Worm (Caenorhabditis elegans): ENCODE data around the gene sre-50.

sre-50 gene

DNA sequence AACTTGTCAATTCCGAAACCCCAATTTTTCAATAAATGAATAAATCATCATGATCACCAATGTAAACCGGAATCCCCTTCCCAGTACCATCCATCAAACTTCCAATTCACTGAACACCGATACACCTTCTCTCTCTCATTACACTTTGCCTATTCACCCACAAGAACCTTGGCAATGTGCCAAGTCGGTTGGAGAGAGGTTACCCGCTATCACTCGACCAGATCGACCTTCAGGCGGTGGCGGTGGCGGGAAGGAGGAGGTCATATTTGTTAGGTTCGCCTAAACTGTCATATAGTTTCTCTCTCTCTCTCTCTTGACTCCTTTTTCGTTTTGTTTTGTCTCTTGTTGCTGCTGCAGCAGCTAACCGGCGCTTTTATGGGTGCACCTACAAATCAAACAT is 40.8 kb upstream of the sre-50 start:
- peak; percentile 61 for TF ChIP-seq unc-62 (GFP tag; optimal IDR thresholded peaks at IDR 0.05)
- no peak for TF ChIP-seq nhr-237 (tag; optimal IDR thresholded peaks at IDR 0.05)
- TF ChIP-seq zip-8 (tag; optimal IDR thresholded peaks at IDR 0.05): no peak
- peak; percentile 73 for TF ChIP-seq nhr-2 (tag; optimal IDR thresholded peaks at IDR 0.05)
- peak; percentile 45 for TF ChIP-seq ham-2 (GFP tag; optimal IDR thresholded peaks at IDR 0.05)
- TF ChIP-seq elt-1 (tag; optimal IDR thresholded peaks at IDR 0.05; ENCODE audit: borderline replicate concordance, insufficient read depth): peak; percentile 46
- TF ChIP-seq blmp-1 (tag; optimal IDR thresholded peaks at IDR 0.05): no peak

DNA sequence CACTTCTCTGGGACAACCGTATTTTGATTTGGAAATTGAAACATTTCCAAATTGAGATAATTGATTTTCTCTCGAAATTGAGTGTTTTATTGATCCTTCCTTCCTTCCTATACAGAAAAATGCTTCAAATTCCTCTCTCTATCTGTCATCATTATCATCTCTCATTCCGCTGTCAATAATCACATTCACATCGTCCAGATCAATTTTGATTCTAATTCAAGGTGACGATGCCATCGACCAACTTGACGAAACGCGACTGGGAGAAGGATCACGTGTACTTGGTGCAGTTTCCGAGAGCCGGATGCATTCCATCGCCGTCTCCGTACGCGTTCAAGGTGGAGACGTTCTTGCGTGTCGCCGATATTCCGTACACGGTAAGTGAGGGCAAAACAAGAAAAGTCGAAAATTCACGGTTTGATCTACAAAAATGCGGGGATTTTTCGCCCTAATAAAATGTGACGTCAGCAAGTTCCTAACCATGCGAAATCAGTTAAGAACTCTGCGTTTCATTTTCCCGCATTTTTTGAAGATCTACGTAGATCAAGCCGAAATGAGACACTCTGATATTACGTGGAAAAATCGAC is 39.3 kb upstream of the sre-50 start, which contains the start of gene faxc-1:
TSS of gene faxc-1 (plus strand) at position 222 of the 584 bp plus-strand sequence.
- TF ChIP-seq nhr-12 (tag; optimal IDR thresholded peaks at IDR 0.05) (no peak), pha-4 (tag; optimal IDR thresholded peaks at IDR 0.05) (no peak), unc-62 (GFP tag; optimal IDR thresholded peaks at IDR 0.05) (peak; percentile 48)

DNA sequence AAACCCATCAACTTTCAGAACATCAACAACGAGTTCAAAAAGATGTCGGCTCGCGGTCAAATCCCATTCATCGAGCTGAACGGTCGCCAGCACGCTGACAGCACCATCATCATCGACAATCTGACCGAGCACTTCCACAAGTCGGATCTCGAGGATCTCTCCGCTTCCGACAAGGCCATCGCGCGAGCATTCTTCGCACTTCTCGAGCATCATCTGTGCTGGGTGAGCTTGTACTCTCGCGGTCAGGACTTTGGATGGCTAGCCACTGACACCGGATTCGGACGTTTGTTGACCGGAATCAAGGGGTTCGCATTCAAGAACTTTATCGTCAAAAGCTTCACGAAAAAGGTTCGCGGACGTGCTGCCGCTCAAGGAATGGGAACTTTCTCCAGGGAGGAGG is 38.5 kb upstream of the sre-50 start:
- TF ChIP-seq mep-1 (tag; optimal IDR thresholded peaks at IDR 0.05): no peak
- no peak for TF ChIP-seq lin-13 (tag; optimal IDR thresholded peaks at IDR 0.05)

DNA sequence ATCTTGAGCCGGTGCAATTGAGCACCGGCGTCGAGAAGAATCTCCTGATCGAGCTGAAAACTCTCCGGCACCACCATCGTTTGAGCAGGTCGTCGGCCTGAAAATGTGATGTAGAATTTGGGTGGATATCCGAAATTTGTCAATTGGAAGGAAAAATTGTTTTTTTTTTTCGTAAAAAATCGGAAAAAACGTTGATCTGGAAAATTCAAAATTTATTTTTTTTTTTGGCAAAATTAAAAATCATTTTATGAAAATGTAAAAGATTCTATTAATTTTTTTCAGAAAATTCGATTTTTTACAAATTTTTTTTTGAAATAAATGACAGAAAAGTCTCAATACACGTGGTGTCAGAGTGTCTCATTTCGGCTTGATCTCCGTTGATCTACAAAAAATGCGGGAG is 37.2 kb upstream of the sre-50 start, which contains the start of gene tric-1B.1:
TSS of gene tric-1B.1 (minus strand) at position 101 of the 400 bp plus-strand sequence.
- TF ChIP-seq bed-3 (GFP tag; optimal IDR thresholded peaks at IDR 0.05) (no peak), ceh-39 (tag; optimal IDR thresholded peaks at IDR 0.05) (no peak), pha-4 (tag; optimal IDR thresholded peaks at IDR 0.05) (no peak), lin-32 (GFP tag; optimal IDR thresholded peaks at IDR 0.05) (no peak), ztf-11 (tag; optimal IDR thresholded peaks at IDR 0.05) (no peak), snpc-4 (tag; optimal IDR thresholded peaks at IDR 0.05) (no peak), tbx-8 (GFP tag; optimal IDR thresholded peaks at IDR 0.05) (no peak), nhr-28 (tag; optimal IDR thresholded peaks at IDR 0.05) (no peak), nhr-237 (tag; optimal IDR thresholded peaks at IDR 0.05) (no peak), nhr-12 (tag; optimal IDR thresholded peaks at IDR 0.05) (no peak), unc-62 (GFP tag; optimal IDR thresholded peaks at IDR 0.05) (no peak), zip-8 (tag; optimal IDR thresholded peaks at IDR 0.05) (no peak), hlh-1 (tag; optimal IDR thresholded peaks at IDR 0.05) (no peak), cnd-1 (tag; optimal IDR thresholded peaks at IDR 0.05) (no peak), ceh-83 (GFP tag; optimal IDR thresholded peaks at IDR 0.05) (no peak), lsy-2 (tag; optimal IDR thresholded peaks at IDR 0.05) (no peak), ceh-43 (GFP tag; optimal IDR thresholded peaks at IDR 0.05) (no peak)

DNA sequence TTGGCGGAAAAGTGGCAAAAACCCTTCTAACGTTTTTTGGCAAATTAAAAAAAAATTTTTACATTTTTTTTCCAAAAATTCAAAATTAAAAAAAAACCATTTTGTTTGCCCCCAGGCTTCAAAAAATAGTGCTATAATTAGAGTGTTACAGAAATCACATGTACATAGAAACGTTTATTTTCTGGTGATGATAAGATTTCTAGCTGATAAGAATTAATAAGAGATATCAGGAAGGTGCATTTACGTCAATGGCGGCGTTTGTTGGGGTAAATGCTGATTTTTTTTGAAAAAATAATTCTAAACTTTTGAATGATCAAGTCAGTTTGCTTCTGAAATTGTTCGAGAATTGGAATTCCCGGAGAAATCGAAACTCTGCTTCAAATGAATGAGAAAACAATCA is 36.5 kb upstream of the sre-50 start:
- TF ChIP-seq drap-1 (GFP tag; optimal IDR thresholded peaks at IDR 0.05): no peak
- TF ChIP-seq blmp-1 (tag; optimal IDR thresholded peaks at IDR 0.05): no peak
- TF ChIP-seq elt-1 (tag; optimal IDR thresholded peaks at IDR 0.05; ENCODE audit: borderline replicate concordance, insufficient read depth): no peak
- TF ChIP-seq cnd-1 (tag; optimal IDR thresholded peaks at IDR 0.05): no peak
- no peak for TF ChIP-seq ztf-11 (tag; optimal IDR thresholded peaks at IDR 0.05)
- TF ChIP-seq nhr-12 (tag; optimal IDR thresholded peaks at IDR 0.05): no peak
- no peak for TF ChIP-seq pha-4 (tag; optimal IDR thresholded peaks at IDR 0.05)
- TF ChIP-seq ceh-39 (tag; optimal IDR thresholded peaks at IDR 0.05): no peak
- TF ChIP-seq mab-5 (tag; optimal IDR thresholded peaks at IDR 0.05): no peak
- no peak for TF ChIP-seq mep-1 (tag; optimal IDR thresholded peaks at IDR 0.05)
- TF ChIP-seq bed-3 (GFP tag; optimal IDR thresholded peaks at IDR 0.05): no peak
- no peak for TF ChIP-seq elt-3 (tag; optimal IDR thresholded peaks at IDR 0.05)
- TF ChIP-seq flh-1 (GFP tag; optimal IDR thresholded peaks at IDR 0.05): no peak
- no peak for TF ChIP-seq zip-8 (tag; optimal IDR thresholded peaks at IDR 0.05)
- no peak for TF ChIP-seq ceh-43 (GFP tag; optimal IDR thresholded peaks at IDR 0.05)
- no peak for TF ChIP-seq nhr-237 (tag; optimal IDR thresholded peaks at IDR 0.05)
- TF ChIP-seq ham-2 (GFP tag; optimal IDR thresholded peaks at IDR 0.05): no peak
- TF ChIP-seq lsy-2 (tag; optimal IDR thresholded peaks at IDR 0.05): no peak

DNA sequence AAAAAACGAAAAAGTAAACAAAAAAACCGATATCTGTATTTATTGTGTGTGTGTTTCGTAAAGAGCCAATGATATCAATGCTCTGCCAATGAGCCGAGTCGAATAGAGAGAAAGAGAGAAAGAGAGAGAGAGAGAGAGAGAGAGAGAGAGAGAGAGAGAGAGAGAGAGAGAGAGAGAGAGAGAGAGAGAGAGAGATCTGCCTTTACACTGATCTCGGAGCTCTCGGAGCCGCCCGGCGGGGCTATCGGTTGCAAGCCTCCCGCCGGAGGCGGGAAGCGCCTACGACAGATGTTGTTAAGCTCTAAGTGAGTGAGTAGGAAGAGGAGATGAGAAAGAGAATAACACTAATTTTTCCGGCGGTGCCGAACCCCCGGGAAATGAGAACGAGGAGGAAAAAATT is 34.5 kb upstream of the sre-50 start:
- peak; percentile 50 for TF ChIP-seq sptf-1 (tag; optimal IDR thresholded peaks at IDR 0.05)
- peak; percentile 71 for TF ChIP-seq hlh-1 (tag; optimal IDR thresholded peaks at IDR 0.05)
- TF ChIP-seq unc-120 (tag; optimal IDR thresholded peaks at IDR 0.05; ENCODE audit: poor library complexity, severe bottlenecking): peak; percentile 31
- TF ChIP-seq unc-62 (GFP tag; optimal IDR thresholded peaks at IDR 0.05): peak; percentile 0
- no peak for TF ChIP-seq unc-39 (tag; optimal IDR thresholded peaks at IDR 0.05)
- peak; percentile 59 for TF ChIP-seq M03D4.4 (tag; optimal IDR thresholded peaks at IDR 0.05)
